Worm (Caenorhabditis elegans) whole organism, L1 larva: ENCODE data around the gene rps-5.

Experiments used
- C04F5.9 ChIP-seq: sonication (generic microtip); optimal IDR thresholded peaks from 2 replicates; lab custom pipeline; 2016; ENCODE audit warnings: missing genetic modification characterization, missing compliant biosample characterization
- aha-1 ChIP-seq: fragments of 150-350 bp; optimal IDR thresholded peaks from 2 replicates; lab custom pipeline; 2014; ENCODE audit warnings: missing biosample characterization, missing genetic modification characterization
- alr-1 ChIP-seq: fragments of 200-800 bp; sonication (Bioruptor generic); optimal IDR thresholded peaks from 2 replicates; lab custom pipeline; 2018; ENCODE audit warnings: borderline replicate concordance, mild to moderate bottlenecking, missing genetic modification characterization, missing compliant biosample characterization
- aly-2 ChIP-seq: fragments of 150-350 bp; optimal IDR thresholded peaks from 2 replicates; lab custom pipeline; 2014; ENCODE audit warnings: missing biosample characterization, missing genetic modification characterization
- blmp-1 ChIP-seq: fragments of 150-350 bp; optimal IDR thresholded peaks from 2 replicates; lab custom pipeline; 2014; ENCODE audit warnings: missing biosample characterization, missing genetic modification characterization
- ceh-8 ChIP-seq: fragments of 200-800 bp; sonication (Bioruptor generic); optimal IDR thresholded peaks from 2 replicates; lab custom pipeline; 2018; ENCODE audit warnings: mild to moderate bottlenecking, missing genetic modification characterization, moderate library complexity, missing compliant biosample characterization
- ceh-88 ChIP-seq: fragments of 200-800 bp; sonication (Bioruptor generic); IDR thresholded peaks from 2 replicates; pipeline ENCODE4 v1.3.6; 2022; ENCODE audit warnings: missing genetic modification characterization, missing compliant biosample characterization
- ces-1 ChIP-seq: fragments of 150-350 bp; optimal IDR thresholded peaks from 2 replicates; lab custom pipeline; 2014; ENCODE audit warnings: missing biosample characterization, missing genetic modification reagents, missing genetic modification characterization
- dsc-1 ChIP-seq: sonication (generic microtip); optimal IDR thresholded peaks from 2 replicates; lab custom pipeline; 2016; ENCODE audit warnings: mild to moderate bottlenecking, missing genetic modification characterization, missing compliant biosample characterization
- efl-3 ChIP-seq: fragments of 200-800 bp; sonication (Bioruptor generic); optimal IDR thresholded peaks from 2 replicates; lab custom pipeline; 2018; ENCODE audit warnings: mild to moderate bottlenecking, missing genetic modification characterization, missing compliant biosample characterization
- elt-2 ChIP-seq: sonication (generic microtip); optimal IDR thresholded peaks from 2 replicates; lab custom pipeline; 2016; ENCODE audit warnings: missing genetic modification characterization, mild to moderate bottlenecking, inconsistent platforms, missing compliant biosample characterization, missing genetic modification reagents
- elt-3 ChIP-seq, 6 experiments: fragments of 150-350 bp in 1 of 6; sonication (generic microtip); optimal IDR thresholded peaks; 2 replicates each; lab custom pipeline; 2017 to 2018; ENCODE audit warnings: missing biosample characterization in 6 of 6, missing genetic modification characterization in 6 of 6, inconsistent platforms in 1 of 6
- fkh-10 ChIP-seq: sonication (generic microtip); optimal IDR thresholded peaks from 2 replicates; lab custom pipeline; 2017; ENCODE audit warnings: missing biosample characterization, missing genetic modification reagents, missing genetic modification characterization
- fkh-4 ChIP-seq: sonication (generic microtip); optimal IDR thresholded peaks from 2 replicates; lab custom pipeline; 2016; ENCODE audit warnings: missing compliant biosample characterization, missing genetic modification characterization, borderline replicate concordance
- fkh-8 ChIP-seq: sonication (generic microtip); optimal IDR thresholded peaks from 2 replicates; lab custom pipeline; 2016; ENCODE audit warnings: mild to moderate bottlenecking, missing genetic modification characterization, missing compliant biosample characterization
- grh-1 ChIP-seq: fragments of 200-800 bp; sonication (Bioruptor generic); IDR thresholded peaks from 2 replicates; pipeline ENCODE4 v1.3.6; 2022; ENCODE audit warnings: missing genetic modification reagents, missing genetic modification characterization, missing compliant biosample characterization
- hlh-17 ChIP-seq: fragments of 200-800 bp; sonication (Bioruptor generic); optimal IDR thresholded peaks from 2 replicates; lab custom pipeline; 2018; ENCODE audit warnings: missing genetic modification characterization, mild to moderate bottlenecking, missing compliant biosample characterization, moderate library complexity, borderline replicate concordance
- hpl-2 ChIP-seq: fragments of 150-350 bp; optimal IDR thresholded peaks from 2 replicates; lab custom pipeline; 2014; ENCODE audit warnings: missing biosample characterization, missing genetic modification reagents, missing genetic modification characterization
- isw-1 ChIP-seq: fragments of 200-800 bp; sonication (Bioruptor generic); IDR thresholded peaks from 2 replicates; pipeline ENCODE4 v1.3.6; 2022; ENCODE audit warnings: missing genetic modification characterization, missing compliant biosample characterization
- lin-13 ChIP-seq: fragments of 150-350 bp; optimal IDR thresholded peaks from 2 replicates; lab custom pipeline; 2014; ENCODE audit warnings: missing biosample characterization, missing genetic modification reagents, missing genetic modification characterization
- lin-14 ChIP-seq: fragments of 200-800 bp; sonication (Bioruptor generic); optimal IDR thresholded peaks from 2 replicates; lab custom pipeline; 2018; ENCODE audit warnings: mild to moderate bottlenecking, missing genetic modification characterization, moderate library complexity, missing compliant biosample characterization
- lin-15B ChIP-seq: fragments of 150-350 bp; sonication (generic microtip); optimal IDR thresholded peaks from 3 replicates; lab custom pipeline; 2014; ENCODE audit warnings: missing biosample characterization, missing genetic modification characterization
- lin-35 ChIP-seq, 2 experiments: fragments of 150-350 bp; optimal IDR thresholded peaks; 2 replicates each; lab custom pipeline; 2014; ENCODE audit warnings: missing biosample characterization in 2 of 2, missing genetic modification characterization in 2 of 2, missing genetic modification reagents in 2 of 2
- lin-39 ChIP-seq: fragments of 150-350 bp; optimal IDR thresholded peaks from 2 replicates; lab custom pipeline; 2014; ENCODE audit warnings: missing biosample characterization, missing genetic modification reagents, missing genetic modification characterization
- lir-3 ChIP-seq: sonication (generic microtip); optimal IDR thresholded peaks from 2 replicates; lab custom pipeline; 2016; ENCODE audit warnings: mild to moderate bottlenecking, missing genetic modification characterization, moderate library complexity, missing compliant biosample characterization; ENCODE audit not compliant: poor library complexity
- lsy-2 ChIP-seq, 2 experiments: fragments of 150-350 bp; optimal IDR thresholded peaks; 2 replicates each; lab custom pipeline; 2014; ENCODE audit warnings: missing biosample characterization in 2 of 2, missing genetic modification characterization in 2 of 2
- mdl-1 ChIP-seq, 2 experiments: fragments of 150-350 bp; optimal IDR thresholded peaks; 2 replicates each; lab custom pipeline; 2014 to 2017; ENCODE audit warnings: missing biosample characterization in 2 of 2, missing genetic modification characterization in 2 of 2, inconsistent platforms in 1 of 2
- nhr-11 ChIP-seq: fragments of 150-350 bp; optimal IDR thresholded peaks from 2 replicates; lab custom pipeline; 2014; ENCODE audit warnings: missing biosample characterization, missing genetic modification characterization
- nhr-12 ChIP-seq: sonication (generic microtip); optimal IDR thresholded peaks from 2 replicates; lab custom pipeline; 2017; ENCODE audit warnings: missing biosample characterization, missing genetic modification characterization
- nhr-28 ChIP-seq: fragments of 150-350 bp; optimal IDR thresholded peaks from 2 replicates; lab custom pipeline; 2014; ENCODE audit warnings: missing biosample characterization, missing genetic modification characterization
- nhr-71 ChIP-seq: sonication (generic microtip); optimal IDR thresholded peaks from 2 replicates; lab custom pipeline; 2016; ENCODE audit warnings: mild to moderate bottlenecking, missing genetic modification characterization, moderate library complexity, missing compliant biosample characterization
- nhr-76 ChIP-seq: sonication (generic microtip); optimal IDR thresholded peaks from 2 replicates; lab custom pipeline; 2017; ENCODE audit warnings: missing biosample characterization, missing genetic modification characterization
- nhr-85 ChIP-seq: sonication (generic microtip); peaks from one replicate; lab custom pipeline; 2016; ENCODE audit warnings: missing genetic modification characterization, inconsistent platforms, missing compliant biosample characterization
- pag-3 ChIP-seq: sonication (generic microtip); optimal IDR thresholded peaks from 2 replicates; lab custom pipeline; 2017; ENCODE audit warnings: missing genetic modification characterization, mild to moderate bottlenecking, missing compliant biosample characterization, antibody characterized with exemption, borderline replicate concordance; ENCODE audit not compliant: insufficient read depth
- rnt-1 ChIP-seq: sonication (generic microtip); optimal IDR thresholded peaks from 2 replicates; lab custom pipeline; 2016; ENCODE audit warnings: mild to moderate bottlenecking, missing genetic modification characterization, moderate library complexity, missing compliant biosample characterization
- skn-1 ChIP-seq: fragments of 150-350 bp; optimal IDR thresholded peaks from 2 replicates; lab custom pipeline; 2014; ENCODE audit warnings: missing biosample characterization, missing genetic modification characterization
- snpc-4 ChIP-seq: fragments of 150-350 bp; optimal IDR thresholded peaks from 2 replicates; lab custom pipeline; 2014; ENCODE audit warnings: missing biosample characterization, missing genetic modification characterization
- snu-23 ChIP-seq: sonication (generic microtip); optimal IDR thresholded peaks from 2 replicates; lab custom pipeline; 2016; ENCODE audit warnings: missing genetic modification characterization, missing compliant biosample characterization
- sptf-1 ChIP-seq: fragments of 150-350 bp; optimal IDR thresholded peaks from 2 replicates; lab custom pipeline; 2014; ENCODE audit warnings: missing biosample characterization, missing genetic modification characterization
- sup-37 ChIP-seq: fragments of 200-800 bp; sonication (Bioruptor generic); optimal IDR thresholded peaks from 2 replicates; lab custom pipeline; 2018; ENCODE audit warnings: mild to moderate bottlenecking, missing genetic modification characterization, missing compliant biosample characterization
- swsn-7 ChIP-seq: sonication (generic microtip); optimal IDR thresholded peaks from 2 replicates; lab custom pipeline; 2016; ENCODE audit warnings: missing genetic modification characterization, missing compliant biosample characterization
- tbx-2 ChIP-seq: sonication (generic microtip); optimal IDR thresholded peaks from 2 replicates; lab custom pipeline; 2016; ENCODE audit warnings: missing genetic modification characterization, missing compliant biosample characterization
- tlp-1 ChIP-seq: fragments of 150-350 bp; optimal IDR thresholded peaks from 2 replicates; lab custom pipeline; 2014; ENCODE audit warnings: missing biosample characterization, missing genetic modification characterization
- unc-30 ChIP-seq: sonication (generic microtip); optimal IDR thresholded peaks from 2 replicates; lab custom pipeline; 2017; ENCODE audit warnings: missing biosample characterization, missing genetic modification characterization
- unc-86 ChIP-seq: sonication (generic microtip); optimal IDR thresholded peaks from 2 replicates; lab custom pipeline; 2016; ENCODE audit warnings: missing genetic modification characterization, missing compliant biosample characterization
- unc-98 ChIP-seq: fragments of 200-800 bp; sonication (Bioruptor generic); IDR thresholded peaks from 2 replicates; pipeline ENCODE4 v1.3.6; 2022; ENCODE audit warnings: missing genetic modification characterization, missing compliant biosample characterization
- vab-15 ChIP-seq: sonication (generic microtip); optimal IDR thresholded peaks from 2 replicates; lab custom pipeline; 2017; ENCODE audit warnings: missing genotype, mild to moderate bottlenecking, missing genetic modification characterization, missing compliant biosample characterization
- xbp-1 ChIP-seq: sonication (generic microtip); optimal IDR thresholded peaks from 2 replicates; lab custom pipeline; 2016; ENCODE audit warnings: missing genetic modification characterization, missing compliant biosample characterization
- zip-4 ChIP-seq: fragments of 200-800 bp; sonication (Bioruptor generic); optimal IDR thresholded peaks from 2 replicates; lab custom pipeline; 2018; ENCODE audit warnings: mild to moderate bottlenecking, missing genetic modification characterization, moderate library complexity, missing compliant biosample characterization
- ztf-11 ChIP-seq, 2 experiments: sonication (generic microtip); optimal IDR thresholded peaks; 2 replicates each; lab custom pipeline; 2016 to 2017; ENCODE audit warnings: missing genetic modification characterization in 2 of 2, missing biosample characterization in 1 of 2, missing compliant biosample characterization in 1 of 2
- ztf-4 ChIP-seq: fragments of 150-350 bp; optimal IDR thresholded peaks from 2 replicates; lab custom pipeline; 2014; ENCODE audit warnings: missing biosample characterization, missing genetic modification characterization

rps-5 gene

DNA sequence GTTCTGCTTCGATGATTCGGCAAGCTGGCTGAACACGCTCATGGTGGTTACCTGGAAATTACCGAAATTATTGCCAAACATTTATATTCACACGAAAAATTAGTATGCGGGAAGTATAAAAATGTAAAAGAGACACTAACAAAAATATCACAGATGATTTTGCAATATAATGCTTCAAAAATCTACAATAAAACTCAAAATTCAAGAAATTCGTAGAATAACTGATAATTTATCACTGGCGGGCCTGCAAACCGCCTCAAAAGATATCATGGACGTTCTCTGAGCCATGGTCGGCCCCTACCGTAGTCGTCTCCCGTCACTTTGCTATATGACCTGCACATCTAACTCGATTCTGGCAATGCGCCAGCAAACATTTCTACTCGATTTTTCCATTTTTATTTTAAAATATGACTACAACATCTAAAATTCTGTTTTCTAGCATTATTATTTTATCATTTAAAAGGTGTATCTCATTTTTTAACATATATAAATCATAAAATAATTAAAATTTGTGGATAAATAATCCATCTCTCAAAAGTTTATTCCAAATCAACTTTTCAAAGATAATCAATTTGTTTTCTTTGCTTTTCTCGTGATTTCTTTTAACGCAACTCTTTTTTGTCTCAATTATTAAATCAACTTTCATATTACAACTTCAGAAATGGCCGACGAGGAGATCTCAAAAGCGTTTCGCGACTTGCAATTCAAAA, 38.8 kb upstream of the rps-5 start, which contains the start of the genes F01G4.6 and pfd-1 (continued):
- TF ChIP-seq ces-1 (no peak), nhr-76 (tag; lab: Kevin White, UChicago) (no peak), xbp-1 (peak; percentile 98), isw-1 (GFP tag; lab: Robert Waterston, UW) (peak; percentile 95), vab-15 (tag; lab: Kevin White, UChicago) (peak; percentile 83), nhr-71 (tag; lab: Kevin White, UChicago) (peak; percentile 97), pag-3 (peak; percentile 71), lin-39 (tag; lab: Kevin White, UChicago) (peak; percentile 58), hlh-17 (GFP tag; lab: Kevin White, UChicago) (no peak), lin-13 (peak; percentile 93), C04F5.9 (peak; percentile 83), swsn-7 (peak; percentile 95), aly-2 (tag; lab: Kevin White, UChicago) (peak; percentile 86), lir-3 (tag; lab: Kevin White, UChicago) (peak; percentile 84), lsy-2 (tag; optimal IDR thresholded peaks at IDR 0.05; lab: Kevin White, UChicago) (peak; percentile 99), ztf-11 (tag; optimal IDR thresholded peaks at IDR 0.05; lab: Kevin White, UChicago) (peak in 1 of 2 experiments; percentile 81), nhr-85 (tag; lab: Kevin White, UChicago) (peak; percentile 96), elt-2 (peak; percentile 84), fkh-4 (tag; lab: Kevin White, UChicago) (peak; percentile 64), ceh-88 (GFP tag; lab: Robert Waterston, UW) (peak; percentile 91), nhr-28 (tag; lab: Kevin White, UChicago) (no peak), zip-4 (GFP tag; lab: Kevin White, UChicago) (peak; percentile 83), lin-15B (tag; lab: Kevin White, UChicago) (peak; percentile 86), fkh-10 (GFP tag; lab: Kevin White, UChicago) (peak; percentile 89), grh-1 (GFP tag; lab: Robert Waterston, UW) (peak; percentile 84), tbx-2 (tag; lab: Kevin White, UChicago) (peak; percentile 93), dsc-1 (tag; lab: Kevin White, UChicago) (peak; percentile 98), ztf-4 (tag; lab: Kevin White, UChicago) (peak; percentile 89), rnt-1 (peak; percentile 93), efl-3 (no peak), sptf-1 (tag; lab: Kevin White, UChicago) (no peak), hpl-2 (GFP tag; lab: Kevin White, UChicago) (peak; percentile 51), aha-1 (tag; lab: Kevin White, UChicago) (peak; percentile 37), lin-14 (GFP tag; lab: Kevin White, UChicago) (peak; percentile 96), unc-30 (tag; lab: Kevin White, UChicago) (no peak), elt-3 (tag; optimal IDR thresholded peaks at IDR 0.05; lab: Kevin White, UChicago) (peak; percentile 23 to 94 (median 83)), blmp-1 (tag; lab: Kevin White, UChicago) (peak; percentile 88), mdl-1 (tag; optimal IDR thresholded peaks at IDR 0.05; lab: Kevin White, UChicago) (peak in 1 of 2 experiments; percentile 82), ceh-8 (GFP tag; lab: Kevin White, UChicago) (peak; percentile 88), lin-35 (GFP tag; optimal IDR thresholded peaks at IDR 0.05; lab: Kevin White, UChicago) (peak; percentile 87 to 91), nhr-11 (peak; percentile 90), unc-86 (peak; percentile 86), sup-37 (GFP tag; lab: Kevin White, UChicago) (peak; percentile 37), snpc-4 (tag; lab: Kevin White, UChicago) (peak; percentile 80), tlp-1 (tag; lab: Kevin White, UChicago) (no peak), snu-23 (peak; percentile 97), alr-1 (tag; lab: Kevin White, UChicago) (no peak), nhr-12 (tag; lab: Kevin White, UChicago) (no peak), skn-1 (peak; percentile 88), unc-98 (GFP tag; lab: Robert Waterston, UW) (no peak; the same call in 1 of the 2 replicates), fkh-8 (tag; lab: Kevin White, UChicago) (peak; percentile 95)
